Worm (Caenorhabditis elegans) whole organism, mixed stage, embryonic: ENCODE data around the gene srsx-8.

Source experiments
- elt-3 ChIP-seq: fragments of 150-350 bp; optimal IDR thresholded peaks from 2 replicates; lab custom pipeline; 2014; ENCODE audit warnings: missing biosample characterization, missing genetic modification characterization
- nhr-28 ChIP-seq: fragments of 150-350 bp; optimal IDR thresholded peaks from 2 replicates; lab custom pipeline; 2014; ENCODE audit warnings: missing biosample characterization, missing genetic modification characterization
- pha-4 ChIP-seq: fragments of 150-350 bp; optimal IDR thresholded peaks from 2 replicates; lab custom pipeline; 2018; ENCODE audit warnings: missing biosample characterization, missing genetic modification reagents, missing genetic modification characterization
- unc-62 ChIP-seq: fragments of 150-350 bp; optimal IDR thresholded peaks from 2 replicates; lab custom pipeline; 2014; ENCODE audit warnings: missing biosample characterization, missing genetic modification reagents, missing genetic modification characterization
- zip-8 ChIP-seq: fragments of 150-350 bp; optimal IDR thresholded peaks from 2 replicates; lab custom pipeline; 2014; ENCODE audit warnings: missing biosample characterization, missing genetic modification characterization
- ztf-11 ChIP-seq: fragments of 150-350 bp; optimal IDR thresholded peaks from 2 replicates; lab custom pipeline; 2014; ENCODE audit warnings: missing biosample characterization, missing genetic modification characterization

DNA sequence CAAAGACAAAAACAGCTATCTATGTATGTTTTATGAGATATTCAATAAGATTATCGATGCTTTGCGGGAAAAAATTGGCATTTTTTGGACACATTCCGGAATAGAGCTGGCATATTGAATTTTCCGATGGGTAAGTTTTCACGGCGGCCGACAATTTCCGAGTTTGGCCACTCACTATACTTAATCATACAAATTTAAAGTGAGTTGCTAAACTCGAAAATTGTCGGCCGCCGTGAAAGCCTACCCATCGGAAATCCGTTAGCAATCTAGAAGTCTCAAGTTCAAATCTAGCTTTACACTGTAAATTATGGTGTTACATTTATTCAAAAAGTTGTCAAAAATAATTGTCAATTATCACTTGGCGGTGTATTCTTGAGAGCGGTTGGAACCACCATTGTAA, 2.2 kb downstream of the srsx-8 start:
- TF ChIP-seq nhr-28 (tag; lab: Kevin White, UChicago) (no peak), ztf-11 (tag; lab: Kevin White, UChicago) (no peak), pha-4 (tag; lab: Kevin White, UChicago) (no peak), unc-62 (GFP tag; lab: Kevin White, UChicago) (no peak), zip-8 (tag; lab: Kevin White, UChicago) (no peak), elt-3 (tag; lab: Kevin White, UChicago) (no peak)
